Worm (Caenorhabditis elegans) whole organism, L4 larva: Measurements from ENCODE around the gene K01F9.2.

Experiments used
- aly-2 ChIP-seq: sonication (generic microtip); optimal IDR thresholded peaks from 2 replicates; lab custom pipeline; 2018; ENCODE audit warnings: missing biosample characterization, missing genetic modification characterization
- ctbp-1 ChIP-seq: fragments of 200-800 bp; sonication (Bioruptor generic); IDR thresholded peaks from 2 replicates; pipeline ENCODE4 v1.3.6; 2022; ENCODE audit warnings: missing genetic modification reagents, missing genetic modification characterization, missing compliant biosample characterization
- jun-1 ChIP-seq: fragments of 150-350 bp; optimal IDR thresholded peaks from 2 replicates; lab custom pipeline; 2014; ENCODE audit warnings: missing biosample characterization, missing genetic modification reagents, missing genetic modification characterization
- mdl-1 ChIP-seq, 2 experiments: fragments of 150-350 bp in 1 of 2; sonication (generic microtip) in 1 of 2; optimal IDR thresholded peaks; 2 replicates each; lab custom pipeline; 2014 to 2017; ENCODE audit warnings: missing biosample characterization in 2 of 2, missing genetic modification characterization in 2 of 2
- zip-2 ChIP-seq: fragments of 150-350 bp; optimal IDR thresholded peaks from 2 replicates; lab custom pipeline; 2014; ENCODE audit warnings: missing biosample characterization, missing genetic modification characterization
- ztf-11 ChIP-seq: fragments of 150-350 bp; optimal IDR thresholded peaks from 2 replicates; lab custom pipeline; 2014; ENCODE audit warnings: missing biosample characterization, missing genetic modification characterization

DNA sequence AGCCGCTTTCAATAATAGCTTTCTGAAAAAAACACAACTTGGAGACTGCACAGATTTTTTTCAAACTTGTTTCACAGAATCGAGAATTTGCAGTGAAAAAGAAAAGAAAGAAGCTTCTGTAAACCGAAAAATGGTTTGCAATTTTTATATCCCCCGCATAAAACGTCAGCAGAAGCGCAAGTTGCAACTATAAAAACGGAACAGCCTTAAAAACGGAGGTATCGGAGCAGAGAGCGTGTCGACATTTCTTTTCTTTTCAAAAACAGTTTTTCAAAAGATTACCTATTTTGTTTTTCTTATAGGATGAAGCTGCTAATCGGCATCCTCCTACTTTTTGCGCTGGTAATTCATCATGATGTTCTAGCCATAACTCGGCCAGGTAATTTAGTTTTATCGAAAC, 25.0 kb downstream of the K01F9.2 start, which contains the start of gene plg-1:
- TF ChIP-seq ctbp-1 (GFP tag; lab: Robert Waterston, UW) (no peak), ztf-11 (tag; lab: Kevin White, UChicago) (no peak), zip-2 (tag; lab: Kevin White, UChicago) (no peak), jun-1 (tag; lab: Kevin White, UChicago) (no peak), mdl-1 (tag; optimal IDR thresholded peaks at IDR 0.05; lab: Kevin White, UChicago) (no peak), aly-2 (tag; lab: Kevin White, UChicago) (no peak)
